Fruit fly (Drosophila melanogaster): ENCODE measurements around the gene CG7557.

CG7557 gene

DNA sequence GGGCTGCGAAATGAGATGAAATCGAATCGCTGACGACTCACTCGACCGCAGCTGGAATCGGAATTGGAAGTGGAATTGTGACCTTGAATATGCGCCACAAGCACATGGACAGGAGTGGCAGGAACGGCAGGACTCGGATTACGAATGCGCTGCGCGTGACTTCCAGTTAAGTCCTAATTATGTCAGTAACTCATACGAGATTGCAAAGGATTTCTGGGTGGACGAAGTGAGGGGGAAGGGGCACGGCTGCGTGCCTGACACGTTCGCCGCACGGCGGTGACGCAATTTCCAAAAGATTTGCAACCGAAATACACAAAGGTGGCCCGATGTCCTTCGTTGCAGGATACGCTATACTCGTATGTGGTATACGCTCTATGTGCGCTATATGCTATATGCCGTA, 23.1 kb upstream of the CG7557 start:
- TF ChIP-seq rgr (GFP tag; optimal IDR thresholded peaks at IDR 0.05) (no peak), HLH106 (tag; optimal IDR thresholded peaks at IDR 0.05) (no peak), Vsx2 (GFP tag; optimal IDR thresholded peaks at IDR 0.05; ENCODE audit: partially characterized antibody) (peak; percentile 15), lola (GFP tag; optimal IDR thresholded peaks at IDR 0.05) (no peak), Mio (GFP tag; optimal IDR thresholded peaks at IDR 0.05) (no peak)

DNA sequence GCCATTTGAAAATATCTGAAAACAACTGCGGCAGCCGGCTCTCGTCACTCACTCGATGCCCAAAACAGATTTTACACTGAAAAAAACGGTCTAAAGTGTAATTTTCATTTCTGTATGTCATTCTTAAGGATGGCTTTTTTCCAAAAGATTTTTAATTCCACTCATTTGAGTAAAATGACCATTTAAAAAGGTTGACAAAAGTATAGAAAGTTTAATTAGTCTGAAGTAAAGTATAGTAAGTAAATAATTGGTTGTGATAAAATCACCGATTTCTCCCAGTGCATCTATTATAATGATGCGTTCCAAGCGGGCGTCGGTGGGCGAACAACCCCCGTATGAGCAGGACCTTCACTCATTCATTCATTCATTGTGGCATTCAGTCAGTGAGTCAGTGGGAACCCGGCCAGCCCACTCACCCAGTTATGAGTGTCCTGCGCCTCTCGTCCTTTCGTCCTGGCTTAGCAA, 22.6 kb upstream of the CG7557 start:
- TF ChIP-seq ey (GFP tag; optimal IDR thresholded peaks at IDR 0.05) (peak; percentile 24), woc (GFP tag; optimal IDR thresholded peaks at IDR 0.05) (peak; percentile 51), Jra (GFP tag; optimal IDR thresholded peaks at IDR 0.05) (peak; percentile 20), Abd-B (GFP tag; optimal IDR thresholded peaks at IDR 0.05) (no peak), Dfd (GFP tag; optimal IDR thresholded peaks at IDR 0.05) (no peak), N (GFP tag; optimal IDR thresholded peaks at IDR 0.05) (no peak), Dif (GFP tag; optimal IDR thresholded peaks at IDR 0.05; ENCODE audit: partially characterized antibody) (no peak), CG32264 (GFP tag; optimal IDR thresholded peaks at IDR 0.05) (no peak), HLH106 (tag; optimal IDR thresholded peaks at IDR 0.05) (peak; percentile 39), CG9705 (GFP tag; optimal IDR thresholded peaks at IDR 0.05) (no peak), br (GFP tag; optimal IDR thresholded peaks at IDR 0.05) (peak; percentile 52), sage (GFP tag; optimal IDR thresholded peaks at IDR 0.05) (no peak), dmrt93B (GFP tag; optimal IDR thresholded peaks at IDR 0.05) (peak; percentile 9), rgr (GFP tag; optimal IDR thresholded peaks at IDR 0.05) (peak; percentile 6), foxo (GFP tag; optimal IDR thresholded peaks at IDR 0.05) (peak in 1 of 2 experiments; percentile 55), Hnf4 (GFP tag; optimal IDR thresholded peaks at IDR 0.05) (peak; percentile 7), Myc (optimal IDR thresholded peaks at IDR 0.05) (no peak), jim (GFP tag; optimal IDR thresholded peaks at IDR 0.05) (no peak), sv (GFP tag; optimal IDR thresholded peaks at IDR 0.05) (peak; percentile 29), Sp1 (GFP tag; optimal IDR thresholded peaks at IDR 0.05) (peak; percentile 58), fru (GFP tag; optimal IDR thresholded peaks at IDR 0.05) (peak; percentile 61), psq (GFP tag; optimal IDR thresholded peaks at IDR 0.05) (peak; percentile 30), tai (GFP tag; optimal IDR thresholded peaks at IDR 0.05) (no peak), dl (GFP tag; optimal IDR thresholded peaks at IDR 0.05; ENCODE audit: insufficient read depth in 1 of 2, partially characterized antibody in 2 of 2) (no peak), h (GFP tag; optimal IDR thresholded peaks at IDR 0.05) (peak; percentile 47), OdsH (GFP tag; optimal IDR thresholded peaks at IDR 0.05) (peak; percentile 15)

DNA sequence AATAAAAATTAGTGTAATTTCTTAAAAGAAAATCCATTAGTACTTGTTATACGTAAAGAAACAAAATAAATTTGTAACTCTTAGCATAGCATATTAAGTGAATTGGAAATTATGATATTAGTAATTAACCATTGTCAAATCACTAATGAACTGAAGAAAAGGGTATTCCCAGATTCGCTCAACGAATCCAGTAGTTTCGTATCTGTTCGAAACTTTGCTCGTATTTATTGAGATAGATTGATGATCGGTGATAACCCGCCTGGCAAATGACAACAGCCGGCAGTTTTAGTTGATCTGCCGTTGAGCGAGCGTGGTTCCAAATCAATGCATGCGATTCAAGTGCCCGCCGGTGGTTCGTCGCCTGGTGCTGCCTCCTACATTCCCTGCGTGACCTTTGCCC, 20.1 kb upstream of the CG7557 start, which contains the start of gene CG7560:
TSS of gene CG7560 (plus strand) at position 301 of the 400 bp plus-strand sequence.
- no peak for TF ChIP-seq Rel (GFP tag; optimal IDR thresholded peaks at IDR 0.05)
- TF ChIP-seq Rel (tag; optimal IDR thresholded peaks at IDR 0.05): no peak
- TF ChIP-seq Hr78 (GFP tag; optimal IDR thresholded peaks at IDR 0.05): no peak
- TF ChIP-seq dsf (GFP tag; optimal IDR thresholded peaks at IDR 0.05; ENCODE audit: borderline replicate concordance): no peak
- no peak for TF ChIP-seq br (GFP tag; optimal IDR thresholded peaks at IDR 0.05)
- no peak for TF ChIP-seq GATAd (GFP tag; optimal IDR thresholded peaks at IDR 0.05)
- TF ChIP-seq Myc (optimal IDR thresholded peaks at IDR 0.05): no peak
- no peak for TF ChIP-seq HLH106 (tag; optimal IDR thresholded peaks at IDR 0.05)
- no peak for TF ChIP-seq CG32264 (GFP tag; optimal IDR thresholded peaks at IDR 0.05)
- TF ChIP-seq CrebA (GFP tag; optimal IDR thresholded peaks at IDR 0.05; ENCODE audit: borderline replicate concordance): no peak
- TF ChIP-seq jim (GFP tag; optimal IDR thresholded peaks at IDR 0.05): no peak
- no peak for TF ChIP-seq usp (GFP tag; optimal IDR thresholded peaks at IDR 0.05)
- no peak for TF ChIP-seq ey (GFP tag; optimal IDR thresholded peaks at IDR 0.05)
- TF ChIP-seq Jra (GFP tag; optimal IDR thresholded peaks at IDR 0.05): no peak
- TF ChIP-seq tai (GFP tag; optimal IDR thresholded peaks at IDR 0.05): no peak
- TF ChIP-seq psq (GFP tag; optimal IDR thresholded peaks at IDR 0.05): no peak
- TF ChIP-seq Abd-B (GFP tag; optimal IDR thresholded peaks at IDR 0.05): no peak
- no peak for TF ChIP-seq N (GFP tag; optimal IDR thresholded peaks at IDR 0.05)
- no peak for TF ChIP-seq dmrt93B (GFP tag; optimal IDR thresholded peaks at IDR 0.05)

DNA sequence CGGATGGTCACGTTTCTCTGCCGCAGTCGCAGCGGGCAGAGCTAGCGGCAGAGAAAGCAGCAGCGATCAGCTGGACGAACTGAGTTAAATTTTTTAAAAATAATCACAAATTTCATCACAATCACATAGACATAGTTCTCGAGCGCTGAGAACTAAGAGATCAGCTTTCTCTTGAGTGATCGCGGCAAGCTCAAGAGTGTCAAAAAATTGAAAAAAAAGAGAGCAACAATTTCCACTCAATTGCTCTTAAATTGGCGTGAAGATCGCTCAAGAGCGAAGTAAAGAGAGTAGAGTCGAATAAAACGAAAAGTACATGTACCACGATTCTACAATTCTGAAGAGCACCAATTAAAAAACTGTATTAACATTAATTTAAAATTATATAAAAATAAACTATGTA, 16.6 kb upstream of the CG7557 start:
- TF ChIP-seq CrebA (GFP tag; optimal IDR thresholded peaks at IDR 0.05; ENCODE audit: borderline replicate concordance): peak; percentile 42
- TF ChIP-seq dl (GFP tag; optimal IDR thresholded peaks at IDR 0.05; ENCODE audit: insufficient read depth in 1 of 2, partially characterized antibody in 2 of 2): peak in 1 of 2 experiments; percentile 8
- peak; percentile 17 for TF ChIP-seq Dif (GFP tag; optimal IDR thresholded peaks at IDR 0.05; ENCODE audit: partially characterized antibody)
- no peak for TF ChIP-seq Hr78 (GFP tag; optimal IDR thresholded peaks at IDR 0.05)

All from whole organism, wandering third instar larva.